Fruit fly (Drosophila melanogaster) whole organism, embryonic: ENCODE results near the gene CG5882.
A peak's percentile ranks its signal among the peaks of the same experiment; 100 is the strongest.

Experiments
- Adf1 ChIP-seq: fragments of 200-800 bp; sonication (Bioruptor generic); IDR thresholded peaks from 2 replicates; pipeline ENCODE4 v1.3.6; 2022; ENCODE audit warnings: missing biosample characterization, missing genetic modification characterization
- B-H1 ChIP-seq: fragments of 200-800 bp; sonication (Bioruptor generic); IDR thresholded peaks from 3 replicates; pipeline ENCODE4 v1.3.6; 2022; ENCODE audit warnings: missing biosample characterization, missing genetic modification characterization
- CG10147 ChIP-seq: fragments of 200-800 bp; sonication (Bioruptor generic); optimal IDR thresholded peaks from 2 replicates; lab custom pipeline; 2019; ENCODE audit warnings: missing biosample characterization, mild to moderate bottlenecking, missing genetic modification characterization, moderate library complexity
- CG10959 ChIP-seq: fragments of 200-800 bp; sonication (Bioruptor generic); IDR thresholded peaks from 2 replicates; pipeline ENCODE4 v1.3.6; 2022; ENCODE audit warnings: missing biosample characterization, missing genetic modification characterization
- CG12071 ChIP-seq: fragments of 200-800 bp; sonication (Bioruptor generic); optimal IDR thresholded peaks from 3 replicates; lab custom pipeline; 2018; ENCODE audit warnings: missing biosample characterization, mild to moderate bottlenecking, missing genetic modification characterization
- CG12659 ChIP-seq: fragments of 200-800 bp; sonication (Bioruptor generic); optimal IDR thresholded peaks from 3 replicates; lab custom pipeline; 2017; ENCODE audit warnings: mild to moderate bottlenecking, missing biosample characterization, missing genetic modification reagents, missing genetic modification characterization
- CG13894 ChIP-seq: fragments of 200-800 bp; sonication (Bioruptor generic); optimal IDR thresholded peaks from 3 replicates; lab custom pipeline; 2018; ENCODE audit warnings: missing biosample characterization, mild to moderate bottlenecking, missing genetic modification characterization, moderate library complexity
- CG1603 ChIP-seq: fragments of 200-800 bp; sonication (Bioruptor generic); optimal IDR thresholded peaks from 2 replicates; lab custom pipeline; 2019; ENCODE audit warnings: missing biosample characterization, mild to moderate bottlenecking, missing genetic modification characterization, moderate library complexity
- CG16863 ChIP-seq: fragments of 200-800 bp; sonication (Bioruptor generic); optimal IDR thresholded peaks from 3 replicates; lab custom pipeline; 2016; ENCODE audit warnings: missing biosample characterization, missing genetic modification characterization
- CG17568 ChIP-seq: fragments of 200-800 bp; sonication (Bioruptor generic); optimal IDR thresholded peaks from 2 replicates; lab custom pipeline; 2018; ENCODE audit warnings: missing biosample characterization, mild to moderate bottlenecking, missing genetic modification characterization, moderate library complexity
- CG2678 ChIP-seq: fragments of 200-800 bp; sonication (Bioruptor generic); optimal IDR thresholded peaks from 3 replicates; lab custom pipeline; 2019; ENCODE audit warnings: missing biosample characterization, mild to moderate bottlenecking, missing genetic modification characterization, moderate library complexity
- CG32767 ChIP-seq: fragments of 200-800 bp; sonication (Bioruptor generic); IDR thresholded peaks from 2 replicates; pipeline ENCODE4 v1.3.6; 2022; ENCODE audit warnings: missing biosample characterization, missing genetic modification characterization
- CG3726 ChIP-seq: fragments of 200-800 bp; sonication (Bioruptor generic); IDR thresholded peaks from 3 replicates; pipeline ENCODE4, ENCODE4 v1.3.6; 2022; ENCODE audit warnings: missing biosample characterization, missing genetic modification characterization
- CG4360 ChIP-seq: fragments of 200-800 bp; sonication (Bioruptor generic); IDR thresholded peaks from 2 replicates; pipeline ENCODE4 v1.3.6; 2022; ENCODE audit warnings: missing biosample characterization, missing genetic modification characterization
- CG4404 ChIP-seq: fragments of 200-800 bp; sonication (Bioruptor generic); IDR thresholded peaks from 2 replicates; pipeline ENCODE4 v1.3.6; 2022; ENCODE audit warnings: missing biosample characterization, missing genetic modification characterization
- CG4617 ChIP-seq: fragments of 200-800 bp; sonication (Bioruptor generic); optimal IDR thresholded peaks from 3 replicates; lab custom pipeline; 2016; ENCODE audit warnings: missing biosample characterization, missing genetic modification characterization, borderline replicate concordance
- CG4707 ChIP-seq: fragments of 200-800 bp; sonication (Bioruptor generic); optimal IDR thresholded peaks from 2 replicates; lab custom pipeline; 2018; ENCODE audit warnings: missing biosample characterization, mild to moderate bottlenecking, missing genetic modification characterization, moderate library complexity
- CG4820 ChIP-seq: fragments of 200-800 bp; sonication (Bioruptor generic); optimal IDR thresholded peaks from 3 replicates; lab custom pipeline; 2016; ENCODE audit warnings: missing biosample characterization, missing genetic modification characterization
- CG6813 ChIP-seq: fragments of 200-800 bp; sonication (Bioruptor generic); optimal IDR thresholded peaks from 2 replicates; lab custom pipeline; 2017; ENCODE audit warnings: missing biosample characterization, missing genetic modification characterization, mild to moderate bottlenecking, moderate library complexity, missing genetic modification reagents
- CG7556 ChIP-seq: fragments of 200-800 bp; sonication (Bioruptor generic); optimal IDR thresholded peaks from 2 replicates; lab custom pipeline; 2017; ENCODE audit warnings: missing biosample characterization, mild to moderate bottlenecking, missing genetic modification characterization
- CrebB ChIP-seq: fragments of 200-800 bp; sonication (Bioruptor generic); optimal IDR thresholded peaks from 3 replicates; lab custom pipeline; 2018; ENCODE audit warnings: missing biosample characterization, mild to moderate bottlenecking, missing genetic modification characterization
- Doc2 ChIP-seq: fragments of 200-800 bp; sonication (Bioruptor generic); IDR thresholded peaks from 2 replicates; pipeline ENCODE4 v1.3.6; 2022; ENCODE audit warnings: missing biosample characterization, missing genetic modification characterization
- HHEX ChIP-seq: fragments of 200-800 bp; sonication (Bioruptor generic); optimal IDR thresholded peaks from 3 replicates; lab custom pipeline; 2017; ENCODE audit warnings: missing biosample characterization, mild to moderate bottlenecking, missing genetic modification characterization, missing genetic modification reagents
- Neu2 ChIP-seq: fragments of 200-800 bp; sonication (Bioruptor generic); optimal IDR thresholded peaks from 3 replicates; lab custom pipeline; 2016; ENCODE audit warnings: missing biosample characterization, missing genetic modification characterization, borderline replicate concordance
- Opbp ChIP-seq: fragments of 200-800 bp; sonication (Bioruptor generic); IDR thresholded peaks from 3 replicates; pipeline ENCODE4 v1.3.6; 2022; ENCODE audit warnings: missing biosample characterization, missing genetic modification characterization; ENCODE audit not compliant: partially characterized antibody
- PHDP ChIP-seq: fragments of 200-800 bp; sonication (Bioruptor generic); optimal IDR thresholded peaks from 3 replicates; lab custom pipeline; 2018; ENCODE audit warnings: missing biosample characterization, mild to moderate bottlenecking, missing genetic modification characterization, moderate library complexity
- Rfx ChIP-seq: fragments of 200-800 bp; sonication (Bioruptor generic); IDR thresholded peaks from 2 replicates; pipeline ENCODE4 v1.3.6; 2022; ENCODE audit warnings: missing biosample characterization, missing genetic modification characterization
- Xrp1 ChIP-seq: fragments of 200-800 bp; sonication (Bioruptor generic); IDR thresholded peaks from 2 replicates; pipeline ENCODE4 v1.3.6; 2022; ENCODE audit warnings: missing biosample characterization, missing genetic modification characterization
- ap ChIP-seq: fragments of 200-800 bp; sonication (Bioruptor generic); IDR thresholded peaks from 2 replicates; pipeline ENCODE4 v1.3.6; 2022; ENCODE audit warnings: missing biosample characterization, missing genetic modification characterization
- ato ChIP-seq: fragments of 200-800 bp; sonication (Bioruptor generic); IDR thresholded peaks from 2 replicates; pipeline ENCODE4 v1.3.6; 2022; ENCODE audit warnings: missing biosample characterization, missing genetic modification characterization; ENCODE audit not compliant: partially characterized antibody
- az2 ChIP-seq: fragments of 200-800 bp; sonication (Bioruptor generic); optimal IDR thresholded peaks from 3 replicates; lab custom pipeline; 2016; ENCODE audit warnings: missing biosample characterization, missing genetic modification characterization
- bbx ChIP-seq: fragments of 200-800 bp; sonication (Bioruptor generic); IDR thresholded peaks from 2 replicates; pipeline ENCODE4 v1.3.6; 2022; ENCODE audit warnings: missing biosample characterization, missing genetic modification characterization; ENCODE audit not compliant: partially characterized antibody
- btn ChIP-seq: fragments of 200-800 bp; sonication (Bioruptor generic); optimal IDR thresholded peaks from 2 replicates; lab custom pipeline; 2016; ENCODE audit warnings: missing biosample characterization, missing genetic modification characterization
- corto ChIP-seq: fragments of 200-800 bp; sonication (Bioruptor generic); optimal IDR thresholded peaks from 2 replicates; lab custom pipeline; 2016; ENCODE audit warnings: missing biosample characterization, mild to moderate bottlenecking, missing genetic modification characterization, moderate library complexity
- crol ChIP-seq: fragments of 200-800 bp; sonication (Bioruptor generic); IDR thresholded peaks from 2 replicates; pipeline ENCODE4 v1.3.6; 2022; ENCODE audit warnings: missing biosample characterization, missing genetic modification characterization
- eyg ChIP-seq: fragments of 200-800 bp; sonication (Bioruptor generic); optimal IDR thresholded peaks from 3 replicates; lab custom pipeline; 2016; ENCODE audit warnings: missing biosample characterization, missing genetic modification characterization
- gcm ChIP-seq: fragments of 200-800 bp; sonication (Bioruptor generic); optimal IDR thresholded peaks from 2 replicates; lab custom pipeline; 2019; ENCODE audit warnings: missing biosample characterization, mild to moderate bottlenecking, missing genetic modification characterization, moderate library complexity
- grau ChIP-seq: fragments of 200-800 bp; optimal IDR thresholded peaks from 3 replicates; lab custom pipeline; 2019; ENCODE audit warnings: missing biosample characterization, mild to moderate bottlenecking, missing genetic modification characterization, moderate library complexity
- grn ChIP-seq: fragments of 200-800 bp; sonication (Bioruptor generic); optimal IDR thresholded peaks from 3 replicates; lab custom pipeline; 2017; ENCODE audit warnings: missing biosample characterization, missing genetic modification characterization
- gt ChIP-seq: fragments of 200-800 bp; sonication (Bioruptor generic); IDR thresholded peaks from 2 replicates; pipeline ENCODE4 v1.3.6; 2022; ENCODE audit warnings: missing biosample characterization, missing genetic modification characterization
- hb ChIP-seq: fragments of 200-800 bp; sonication (Bioruptor generic); IDR thresholded peaks from 3 replicates; pipeline ENCODE4 v1.3.6; 2022; ENCODE audit warnings: missing biosample characterization, missing genetic modification characterization; ENCODE audit not compliant: partially characterized antibody
- hth ChIP-seq: fragments of >200 bp; optimal IDR thresholded peaks from 2 replicates; lab custom pipeline; 2017; ENCODE audit warnings: inconsistent platforms
- lmd ChIP-seq: fragments of 200-800 bp; sonication (Bioruptor generic); IDR thresholded peaks from 2 replicates; pipeline ENCODE4 v1.3.6; 2022; ENCODE audit warnings: missing biosample characterization, missing genetic modification characterization
- onecut ChIP-seq: fragments of 200-800 bp; sonication (Bioruptor generic); IDR thresholded peaks from 2 replicates; pipeline ENCODE4 v1.3.6; 2022; ENCODE audit warnings: missing biosample characterization, missing genetic modification characterization
- pum ChIP-seq: fragments of 200-800 bp; sonication (Bioruptor generic); optimal IDR thresholded peaks from 2 replicates; lab custom pipeline; 2016; ENCODE audit warnings: missing biosample characterization, missing genetic modification characterization
- shn ChIP-seq: fragments of 200-800 bp; sonication (Bioruptor generic); optimal IDR thresholded peaks from 3 replicates; lab custom pipeline; 2016; ENCODE audit warnings: missing biosample characterization, missing genetic modification characterization
- ttk ChIP-seq: fragments of 200-800 bp; sonication (Bioruptor generic); IDR thresholded peaks from 2 replicates; pipeline ENCODE4 v2.1.2; 2022; ENCODE audit warnings: missing biosample characterization, missing genetic modification characterization
- usp ChIP-seq: fragments of >200 bp; optimal IDR thresholded peaks from 2 replicates; lab custom pipeline; 2017; ENCODE audit warnings: missing biosample characterization, missing genetic modification characterization
- vnd ChIP-seq: fragments of 200-800 bp; sonication (Bioruptor generic); IDR thresholded peaks from 3 replicates; pipeline ENCODE4 v1.3.6; 2022; ENCODE audit warnings: missing biosample characterization, missing genetic modification characterization; ENCODE audit not compliant: partially characterized antibody

Gene CG5882

dm6 chr3R:27150685-27151515, 32.5 kb downstream of the CG5882 start, which contains the start of gene CG6051 (continued):
- TF ChIP-seq CG4707 = peak; percentile 23
- TF ChIP-seq ttk = no peak
- TF ChIP-seq HHEX (GFP tag; lab: Kevin White, UChicago) = peak; percentile 65
- no peak for TF ChIP-seq hb
- peak; percentile 19 for TF ChIP-seq Neu2
- no peak for TF ChIP-seq Adf1
- TF ChIP-seq CG6813 (GFP tag; lab: Kevin White, UChicago) = peak; percentile 4
- no peak for TF ChIP-seq B-H1 (GFP tag; lab: Robert Waterston, UW)
- no peak for TF ChIP-seq btn (GFP tag; lab: Kevin White, UChicago)
- TF ChIP-seq Opbp (GFP tag; lab: Robert Waterston, UW) = no peak
- no peak for TF ChIP-seq lmd (GFP tag; lab: Robert Waterston, UW)
- TF ChIP-seq grn (GFP tag; lab: Kevin White, UChicago) = no peak
- peak; percentile 75 for TF ChIP-seq CG2678 (tag; lab: Kevin White, UChicago)
- TF ChIP-seq corto (GFP tag; lab: Kevin White, UChicago) = no peak
- TF ChIP-seq CG32767 (GFP tag; lab: Robert Waterston, UW) = no peak
- TF ChIP-seq hth (lab: Kevin White, UChicago) = no peak
- no peak for TF ChIP-seq vnd (GFP tag; lab: Robert Waterston, UW)
- TF ChIP-seq CG12071 (GFP tag; lab: Kevin White, UChicago) = peak; percentile 55
- peak; percentile 44; the same call in 1 of the 2 replicates for TF ChIP-seq onecut (GFP tag; lab: Robert Waterston, UW)
- TF ChIP-seq CG4404 (GFP tag; lab: Robert Waterston, UW) = no peak
- TF ChIP-seq pum (GFP tag; lab: Kevin White, UChicago) = peak; percentile 57
- peak; percentile 60 for TF ChIP-seq CG13894 (tag; lab: Kevin White, UChicago)
- peak; percentile 80 for TF ChIP-seq CG1603 (tag; lab: Kevin White, UChicago)
- no peak for TF ChIP-seq Xrp1 (GFP tag; lab: Robert Waterston, UW)
- TF ChIP-seq CG7556 (GFP tag; lab: Kevin White, UChicago) = peak; percentile 33
- TF ChIP-seq gcm (GFP tag; lab: Kevin White, UChicago) = peak; percentile 39
- TF ChIP-seq CG10959 (GFP tag; lab: Robert Waterston, UW) = no peak
- peak; percentile 30 for TF ChIP-seq CrebB
- no peak for TF ChIP-seq CG17568
- no peak for TF ChIP-seq ap (GFP tag; lab: Robert Waterston, UW)
- no peak for TF ChIP-seq Doc2 (GFP tag; lab: Robert Waterston, UW)
- no peak for TF ChIP-seq Rfx
- no peak for TF ChIP-seq usp
- no peak for TF ChIP-seq gt
- peak; percentile 51 for TF ChIP-seq az2
- peak; percentile 55 for TF ChIP-seq CG16863 (GFP tag; lab: Kevin White, UChicago)
- no peak for TF ChIP-seq CG10147 (GFP tag; lab: Kevin White, UChicago)
- TF ChIP-seq CG4820 (GFP tag; lab: Kevin White, UChicago) = no peak
- TF ChIP-seq CG4617 (GFP tag; lab: Kevin White, UChicago) = peak; percentile 33
- TF ChIP-seq bbx = no peak
- TF ChIP-seq CG3726 (GFP tag; lab: Robert Waterston, UW) = no peak
- TF ChIP-seq crol (GFP tag; lab: Robert Waterston, UW) = no peak
- peak; percentile 65 for TF ChIP-seq CG12659 (GFP tag; lab: Kevin White, UChicago)
- peak; percentile 69 for TF ChIP-seq grau (tag; lab: Kevin White, UChicago)
- TF ChIP-seq ato (GFP tag; lab: Robert Waterston, UW) = no peak
- no peak for TF ChIP-seq CG4360
- TF ChIP-seq shn (GFP tag; lab: Kevin White, UChicago) = no peak
- TF ChIP-seq PHDP (tag; lab: Kevin White, UChicago) = peak; percentile 64
- TF ChIP-seq eyg = no peak
